Fruit fly (Drosophila melanogaster) whole organism, adult: Measurements from ENCODE around the gene CG31917.

Source experiments
- CG11617 ChIP-seq: fragments of 200-800 bp; sonication (Bioruptor generic); optimal IDR thresholded peaks from 2 replicates; lab custom pipeline; 2017; ENCODE audit warnings: mild to moderate bottlenecking, missing biosample characterization, missing genetic modification reagents, missing genetic modification characterization
- CG12768 ChIP-seq: fragments of 200-800 bp; sonication (Bioruptor generic); optimal IDR thresholded peaks from 2 replicates; lab custom pipeline; 2017; ENCODE audit warnings: missing biosample characterization, missing genetic modification characterization, mild to moderate bottlenecking, moderate library complexity, missing genetic modification reagents
- CG14711 ChIP-seq: fragments of 200-800 bp; sonication (Bioruptor generic); optimal IDR thresholded peaks from 2 replicates; lab custom pipeline; 2018; ENCODE audit warnings: missing biosample characterization, mild to moderate bottlenecking, missing genetic modification characterization, moderate library complexity
- CG1620 ChIP-seq: fragments of 200-800 bp; sonication (Bioruptor generic); optimal IDR thresholded peaks from 2 replicates; lab custom pipeline; 2016; ENCODE audit warnings: missing biosample characterization, missing genetic modification characterization
- CG33017 ChIP-seq: fragments of 200-800 bp; sonication (Bioruptor generic); optimal IDR thresholded peaks from 2 replicates; lab custom pipeline; 2018; ENCODE audit warnings: missing biosample characterization, mild to moderate bottlenecking, missing genetic modification characterization, moderate library complexity
- CG5204 ChIP-seq: fragments of 200-800 bp; sonication (Bioruptor generic); optimal IDR thresholded peaks from 2 replicates; lab custom pipeline; 2016; ENCODE audit warnings: missing biosample characterization, missing genetic modification characterization
- CG7045 ChIP-seq: fragments of 200-800 bp; sonication (Bioruptor generic); optimal IDR thresholded peaks from 2 replicates; lab custom pipeline; 2017; ENCODE audit warnings: missing biosample characterization, mild to moderate bottlenecking, missing genetic modification characterization
- CG7101 ChIP-seq: fragments of 200-800 bp; sonication (Bioruptor generic); optimal IDR thresholded peaks from 2 replicates; lab custom pipeline; 2018; ENCODE audit warnings: missing biosample characterization, mild to moderate bottlenecking, missing genetic modification characterization, moderate library complexity
- Clk ChIP-seq: fragments of 200-800 bp; sonication (Bioruptor generic); optimal IDR thresholded peaks from 2 replicates; lab custom pipeline; 2017; ENCODE audit warnings: missing biosample characterization, missing genetic modification characterization
- Crg-1 ChIP-seq: fragments of 200-800 bp; sonication (Bioruptor generic); optimal IDR thresholded peaks from 2 replicates; lab custom pipeline; 2016; ENCODE audit warnings: missing biosample characterization, missing genetic modification characterization
- Hr96 ChIP-seq: fragments of 200-800 bp; sonication (Bioruptor generic); optimal IDR thresholded peaks from 2 replicates; lab custom pipeline; 2016; ENCODE audit warnings: missing biosample characterization, missing genetic modification characterization
- Mnt ChIP-seq: fragments of 200-800 bp; sonication (Bioruptor generic); optimal IDR thresholded peaks from 2 replicates; lab custom pipeline; 2016; ENCODE audit warnings: missing biosample characterization, mild to moderate bottlenecking, missing genetic modification characterization
- bab1 ChIP-seq: fragments of 200-800 bp; sonication (Bioruptor generic); optimal IDR thresholded peaks from 3 replicates; lab custom pipeline; 2019; ENCODE audit warnings: missing biosample characterization, mild to moderate bottlenecking, missing genetic modification characterization, moderate library complexity
- cic ChIP-seq: fragments of 200-800 bp; sonication (Bioruptor generic); optimal IDR thresholded peaks from 2 replicates; lab custom pipeline; 2017; ENCODE audit warnings: missing biosample characterization, mild to moderate bottlenecking, missing genetic modification characterization, moderate library complexity
- cnc ChIP-seq, 2 experiments: fragments of >200 bp; optimal IDR thresholded peaks; 2 replicates each; lab custom pipeline; 2017
- kay ChIP-seq: fragments of 200-800 bp; sonication (Bioruptor generic); peaks from one replicate; lab custom pipeline; 2016; ENCODE audit warnings: missing biosample characterization, missing genetic modification characterization, borderline replicate concordance
- ovo ChIP-seq: fragments of 200-800 bp; sonication (Bioruptor generic); optimal IDR thresholded peaks from 2 replicates; lab custom pipeline; 2016; ENCODE audit warnings: missing biosample characterization, missing genetic modification characterization
- pad ChIP-seq: fragments of 200-800 bp; sonication (Bioruptor generic); optimal IDR thresholded peaks from 3 replicates; lab custom pipeline; 2017; ENCODE audit warnings: missing biosample characterization, missing genetic modification characterization, mild to moderate bottlenecking, moderate library complexity, missing genetic modification reagents
- tj ChIP-seq: fragments of 200-800 bp; sonication (Bioruptor generic); optimal IDR thresholded peaks from 3 replicates; lab custom pipeline; 2017; ENCODE audit warnings: missing biosample characterization, mild to moderate bottlenecking, missing genetic modification characterization, moderate library complexity
- toe ChIP-seq: fragments of 200-800 bp; sonication (Bioruptor generic); optimal IDR thresholded peaks from 2 replicates; lab custom pipeline; 2016; ENCODE audit warnings: missing biosample characterization, missing genetic modification characterization

Gene CG31917

dm6 chr2L:4973731-4974415 lies 36.8 kb downstream of the CG31917 start, which contains the start of gene mRpL28:
TSS of gene mRpL28 (plus strand) at chr2L:4973976.
- no peak for TF ChIP-seq Crg-1 (GFP tag; lab: Kevin White, UChicago)
- TF ChIP-seq ovo (GFP tag; lab: Kevin White, UChicago), result no peak
- TF ChIP-seq cnc (optimal IDR thresholded peaks at IDR 0.05; lab: Kevin White, UChicago), result no peak
- no peak for TF ChIP-seq Clk (GFP tag; lab: Kevin White, UChicago)
- peak; percentile 94 for TF ChIP-seq CG14711 (tag; lab: Kevin White, UChicago)
- peak; percentile 11 for TF ChIP-seq CG11617 (GFP tag; lab: Kevin White, UChicago)
- no peak for TF ChIP-seq CG1620 (GFP tag; lab: Kevin White, UChicago)
- peak; percentile 2 for TF ChIP-seq tj (GFP tag; lab: Kevin White, UChicago)
- no peak for TF ChIP-seq CG33017 (tag; lab: Kevin White, UChicago)
- TF ChIP-seq CG5204 (GFP tag; lab: Kevin White, UChicago), result no peak
- TF ChIP-seq bab1 (GFP tag; lab: Kevin White, UChicago), result peak; percentile 65
- no peak for TF ChIP-seq CG12768 (GFP tag; lab: Kevin White, UChicago)
- TF ChIP-seq CG7045 (GFP tag; lab: Kevin White, UChicago), result no peak
- no peak for TF ChIP-seq cic (GFP tag; lab: Kevin White, UChicago)
- TF ChIP-seq pad (GFP tag; lab: Kevin White, UChicago), result no peak
- no peak for TF ChIP-seq Hr96 (GFP tag; lab: Kevin White, UChicago)
- peak; percentile 15 for TF ChIP-seq CG7101 (tag; lab: Kevin White, UChicago)
- TF ChIP-seq kay (GFP tag; lab: Kevin White, UChicago), result no peak
- no peak for TF ChIP-seq toe (GFP tag; lab: Kevin White, UChicago)
- TF ChIP-seq Mnt (GFP tag; lab: Kevin White, UChicago), result peak; percentile 44

- TF ChIP-seq tj (GFP tag; lab: Kevin White, UChicago) (peak; percentile 14), CG7045 (GFP tag; lab: Kevin White, UChicago) (no peak), Clk (GFP tag; lab: Kevin White, UChicago) (no peak), pad (GFP tag; lab: Kevin White, UChicago) (peak; percentile 26), cnc (optimal IDR thresholded peaks at IDR 0.05; lab: Kevin White, UChicago) (no peak), CG12768 (GFP tag; lab: Kevin White, UChicago) (no peak), CG11617 (GFP tag; lab: Kevin White, UChicago) (peak; percentile 19), CG33017 (tag; lab: Kevin White, UChicago) (no peak), CG7101 (tag; lab: Kevin White, UChicago) (peak; percentile 25), cic (GFP tag; lab: Kevin White, UChicago) (peak; percentile 46), bab1 (GFP tag; lab: Kevin White, UChicago) (peak; percentile 74), CG14711 (tag; lab: Kevin White, UChicago) (peak; percentile 66), CG5204 (GFP tag; lab: Kevin White, UChicago) (no peak), Hr96 (GFP tag; lab: Kevin White, UChicago) (no peak), Mnt (GFP tag; lab: Kevin White, UChicago) (peak; percentile 72), kay (GFP tag; lab: Kevin White, UChicago) (no peak), CG1620 (GFP tag; lab: Kevin White, UChicago) (peak; percentile 50), ovo (GFP tag; lab: Kevin White, UChicago) (no peak), Crg-1 (GFP tag; lab: Kevin White, UChicago) (peak; percentile 29), toe (GFP tag; lab: Kevin White, UChicago) (no peak)
Measured at dm6 chr2L:4971329-4971798, 39.3 kb downstream of the CG31917 start, which contains the start of gene CG14043. TSS of gene CG14043 (plus strand) at chr2L:4971702.

- TF ChIP-seq CG1620 (GFP tag; lab: Kevin White, UChicago) (no peak), Mnt (GFP tag; lab: Kevin White, UChicago) (peak; percentile 87)
Measured at dm6 chr2L:4968767-4969166, 41.9 kb downstream of the CG31917 start, which contains the start of the genes Scox and Polr1C. TSS of gene Scox (minus strand) at chr2L:4968935. TSS of gene Polr1C (plus strand) at chr2L:4969004.

dm6 chr2L:4967511-4967910 lies 43.1 kb downstream of the CG31917 start, which contains the start of gene eIF3i:
TSS of gene eIF3i (minus strand) at chr2L:4967775.
- TF ChIP-seq CG5204 (GFP tag; lab: Kevin White, UChicago) (no peak), Crg-1 (GFP tag; lab: Kevin White, UChicago) (no peak), cnc (optimal IDR thresholded peaks at IDR 0.05; lab: Kevin White, UChicago) (no peak), CG7045 (GFP tag; lab: Kevin White, UChicago) (no peak), Mnt (GFP tag; lab: Kevin White, UChicago) (peak; percentile 50), CG14711 (tag; lab: Kevin White, UChicago) (no peak), CG33017 (tag; lab: Kevin White, UChicago) (no peak), CG11617 (GFP tag; lab: Kevin White, UChicago) (no peak), ovo (GFP tag; lab: Kevin White, UChicago) (no peak)

- no peak for TF ChIP-seq tj (GFP tag; lab: Kevin White, UChicago)
- TF ChIP-seq CG1620 (GFP tag; lab: Kevin White, UChicago), result no peak
- no peak for TF ChIP-seq CG7101 (tag; lab: Kevin White, UChicago)
- TF ChIP-seq CG5204 (GFP tag; lab: Kevin White, UChicago), result no peak
- TF ChIP-seq CG33017 (tag; lab: Kevin White, UChicago), result no peak
- no peak for TF ChIP-seq Crg-1 (GFP tag; lab: Kevin White, UChicago)
- no peak for TF ChIP-seq ovo (GFP tag; lab: Kevin White, UChicago)
Measured at dm6 chr2L:4965923-4966322, 44.7 kb downstream of the CG31917 start.
